Fruit fly (Drosophila melanogaster) whole organism, embryonic: ENCODE results near the gene Pif1A.
A peak's percentile ranks its signal among the peaks of the same experiment; 100 is the strongest.

Experiments
- Abd-B ChIP-seq: fragments of 200-800 bp; sonication (Bioruptor generic); optimal IDR thresholded peaks from 2 replicates; lab custom pipeline; 2018; ENCODE audit warnings: missing biosample characterization, mild to moderate bottlenecking, missing genetic modification characterization, moderate library complexity
- Asciz ChIP-seq: fragments of 200-800 bp; sonication (Bioruptor generic); optimal IDR thresholded peaks from 2 replicates; lab custom pipeline; 2017; ENCODE audit warnings: missing biosample characterization, mild to moderate bottlenecking, missing genetic modification characterization, missing genetic modification reagents
- BEAF-32 ChIP-seq: fragments of 200-800 bp; sonication (Bioruptor generic); optimal IDR thresholded peaks from 3 replicates; lab custom pipeline; 2017; ENCODE audit warnings: missing biosample characterization, missing genetic modification characterization, mild to moderate bottlenecking, moderate library complexity, missing genetic modification reagents
- BtbVII ChIP-seq: fragments of 200-800 bp; sonication (Bioruptor generic); optimal IDR thresholded peaks from 3 replicates; lab custom pipeline; 2017; ENCODE audit warnings: missing biosample characterization, mild to moderate bottlenecking, missing genetic modification characterization
- CG10209 ChIP-seq: fragments of 200-800 bp; sonication (Bioruptor generic); optimal IDR thresholded peaks from 3 replicates; lab custom pipeline; 2017; ENCODE audit warnings: missing biosample characterization, mild to moderate bottlenecking, missing genetic modification characterization, missing genetic modification reagents
- CG12155 ChIP-seq: fragments of 200-800 bp; sonication (Bioruptor generic); optimal IDR thresholded peaks from 3 replicates; lab custom pipeline; 2016; ENCODE audit warnings: missing biosample characterization, missing genetic modification characterization
- CG12219 ChIP-seq: fragments of 200-800 bp; sonication (Bioruptor generic); optimal IDR thresholded peaks from 3 replicates; lab custom pipeline; 2018; ENCODE audit warnings: missing biosample characterization, mild to moderate bottlenecking, missing genetic modification characterization
- CG12299 ChIP-seq: fragments of 200-800 bp; sonication (Bioruptor generic); optimal IDR thresholded peaks from 2 replicates; lab custom pipeline; 2018; ENCODE audit warnings: missing biosample characterization, mild to moderate bottlenecking, missing genetic modification characterization
- CG12659 ChIP-seq: fragments of 200-800 bp; sonication (Bioruptor generic); optimal IDR thresholded peaks from 3 replicates; lab custom pipeline; 2017; ENCODE audit warnings: mild to moderate bottlenecking, missing biosample characterization, missing genetic modification reagents, missing genetic modification characterization
- CG13287 ChIP-seq: fragments of 200-800 bp; sonication (Bioruptor generic); IDR thresholded peaks from 2 replicates; pipeline ENCODE4 v1.3.6; 2022; ENCODE audit warnings: missing biosample characterization, missing genetic modification characterization; ENCODE audit not compliant: partially characterized antibody
- CG13775 ChIP-seq: fragments of 200-800 bp; sonication (Bioruptor generic); optimal IDR thresholded peaks from 3 replicates; lab custom pipeline; 2017; ENCODE audit warnings: missing biosample characterization, mild to moderate bottlenecking, missing genetic modification characterization
- CG16815 ChIP-seq: fragments of 200-800 bp; sonication (Bioruptor generic); optimal IDR thresholded peaks from 3 replicates; lab custom pipeline; 2017; ENCODE audit warnings: missing biosample characterization, mild to moderate bottlenecking, missing genetic modification characterization
- CG18262 ChIP-seq: fragments of 200-800 bp; optimal IDR thresholded peaks from 3 replicates; lab custom pipeline; 2019; ENCODE audit warnings: missing biosample characterization, mild to moderate bottlenecking, missing genetic modification characterization, moderate library complexity
- CG18476 ChIP-seq: fragments of 200-800 bp; sonication (Bioruptor generic); optimal IDR thresholded peaks from 2 replicates; lab custom pipeline; 2016; ENCODE audit warnings: missing biosample characterization, mild to moderate bottlenecking, missing genetic modification characterization
- CG30020 ChIP-seq: fragments of 200-800 bp; optimal IDR thresholded peaks from 2 replicates; lab custom pipeline; 2019; ENCODE audit warnings: missing biosample characterization, mild to moderate bottlenecking, missing genetic modification characterization, moderate library complexity
- CG31365 ChIP-seq: fragments of 200-800 bp; sonication (Bioruptor generic); optimal IDR thresholded peaks from 2 replicates; lab custom pipeline; 2018; ENCODE audit warnings: missing biosample characterization, mild to moderate bottlenecking, missing genetic modification characterization
- CG33557 ChIP-seq: fragments of 200-800 bp; sonication (Bioruptor generic); optimal IDR thresholded peaks from 2 replicates; lab custom pipeline; 2019; ENCODE audit warnings: missing biosample characterization, mild to moderate bottlenecking, missing genetic modification characterization, moderate library complexity
- CG4707 ChIP-seq: fragments of 200-800 bp; sonication (Bioruptor generic); optimal IDR thresholded peaks from 2 replicates; lab custom pipeline; 2018; ENCODE audit warnings: missing biosample characterization, mild to moderate bottlenecking, missing genetic modification characterization, moderate library complexity
- CG5953 ChIP-seq: fragments of 200-800 bp; sonication (Bioruptor generic); IDR thresholded peaks from 2 replicates; pipeline ENCODE4 v1.3.6; 2022; ENCODE audit warnings: missing biosample characterization, missing genetic modification characterization
- CG7745 ChIP-seq: fragments of 200-800 bp; sonication (Bioruptor generic); optimal IDR thresholded peaks from 2 replicates; lab custom pipeline; 2018; ENCODE audit warnings: missing biosample characterization, mild to moderate bottlenecking, missing genetic modification characterization, moderate library complexity
- CTCF ChIP-seq: fragments of 200-800 bp; sonication (Bioruptor generic); optimal IDR thresholded peaks from 2 replicates; lab custom pipeline; 2017; ENCODE audit warnings: missing biosample characterization, mild to moderate bottlenecking, missing genetic modification characterization, moderate library complexity
- D ChIP-seq, 2 experiments: fragments of 200-800 bp in 1 of 2; fragments of >200 bp in 1 of 2; sonication (Bioruptor generic) in 1 of 2; optimal IDR thresholded peaks; 2 replicates in 1 of 2; 3 replicates in 1 of 2; lab custom pipeline; 2017; ENCODE audit warnings: mild to moderate bottlenecking in 1 of 2, missing biosample characterization in 1 of 2, missing genetic modification characterization in 1 of 2, missing genetic modification reagents in 1 of 2
- Dek ChIP-seq: fragments of 200-800 bp; sonication (Bioruptor generic); optimal IDR thresholded peaks from 3 replicates; lab custom pipeline; 2019; ENCODE audit warnings: missing biosample characterization, mild to moderate bottlenecking, missing genetic modification characterization, moderate library complexity
- Doc3 ChIP-seq: fragments of 200-800 bp; sonication (Bioruptor generic); IDR thresholded peaks from 3 replicates; pipeline ENCODE4 v1.3.6; 2022; ENCODE audit warnings: missing biosample characterization, missing genetic modification characterization; ENCODE audit not compliant: partially characterized antibody
- HmgZ ChIP-seq: fragments of 200-800 bp; sonication (Bioruptor generic); optimal IDR thresholded peaks from 2 replicates; lab custom pipeline; 2018; ENCODE audit warnings: missing biosample characterization, mild to moderate bottlenecking, missing genetic modification characterization
- Hr39 ChIP-seq: fragments of >200 bp; optimal IDR thresholded peaks from 2 replicates; lab custom pipeline; 2017
- Lim3 ChIP-seq: fragments of 200-800 bp; sonication (Bioruptor generic); IDR thresholded peaks from 2 replicates; pipeline ENCODE4 v1.3.6; 2022; ENCODE audit warnings: missing biosample characterization, missing genetic modification characterization
- Lpt ChIP-seq: fragments of >200 bp; optimal IDR thresholded peaks from 2 replicates; lab custom pipeline; 2018; ENCODE audit warnings: missing biosample characterization, missing genetic modification characterization
- PHDP ChIP-seq: fragments of 200-800 bp; sonication (Bioruptor generic); optimal IDR thresholded peaks from 3 replicates; lab custom pipeline; 2018; ENCODE audit warnings: missing biosample characterization, mild to moderate bottlenecking, missing genetic modification characterization, moderate library complexity
- Sin3A ChIP-seq: fragments of >200 bp; optimal IDR thresholded peaks from 2 replicates; lab custom pipeline; 2018
- Ssrp ChIP-seq: fragments of 200-800 bp; sonication (Bioruptor generic); optimal IDR thresholded peaks from 2 replicates; lab custom pipeline; 2018; ENCODE audit warnings: missing biosample characterization, mild to moderate bottlenecking, missing genetic modification characterization, moderate library complexity
- abd-A ChIP-seq: fragments of 200-800 bp; sonication (Bioruptor generic); optimal IDR thresholded peaks from 3 replicates; lab custom pipeline; 2019; ENCODE audit warnings: missing biosample characterization, mild to moderate bottlenecking, missing genetic modification characterization, moderate library complexity
- amos ChIP-seq: fragments of 200-800 bp; sonication (Bioruptor generic); IDR thresholded peaks from 2 replicates; pipeline ENCODE4 v1.3.6; 2022; ENCODE audit warnings: missing biosample characterization, missing genetic modification characterization; ENCODE audit not compliant: partially characterized antibody
- ap ChIP-seq: fragments of 200-800 bp; sonication (Bioruptor generic); IDR thresholded peaks from 2 replicates; pipeline ENCODE4 v1.3.6; 2022; ENCODE audit warnings: missing biosample characterization, missing genetic modification characterization
- bowl ChIP-seq: fragments of 200-800 bp; sonication (Bioruptor generic); IDR thresholded peaks from 2 replicates; pipeline ENCODE4 v1.3.6; 2022; ENCODE audit warnings: missing biosample characterization, missing genetic modification characterization
- fd96Cb ChIP-seq: fragments of 200-800 bp; sonication (Bioruptor generic); optimal IDR thresholded peaks from 2 replicates; lab custom pipeline; 2018; ENCODE audit warnings: missing biosample characterization, mild to moderate bottlenecking, missing genetic modification characterization, moderate library complexity
- gfzf ChIP-seq: fragments of 200-800 bp; sonication (Bioruptor generic); optimal IDR thresholded peaks from 2 replicates; lab custom pipeline; 2016; ENCODE audit warnings: missing biosample characterization, mild to moderate bottlenecking, missing genetic modification characterization, moderate library complexity
- grau ChIP-seq: fragments of 200-800 bp; optimal IDR thresholded peaks from 3 replicates; lab custom pipeline; 2019; ENCODE audit warnings: missing biosample characterization, mild to moderate bottlenecking, missing genetic modification characterization, moderate library complexity
- grn ChIP-seq: fragments of 200-800 bp; sonication (Bioruptor generic); optimal IDR thresholded peaks from 3 replicates; lab custom pipeline; 2017; ENCODE audit warnings: missing biosample characterization, missing genetic modification characterization
- knrl ChIP-seq: fragments of 200-800 bp; sonication (Bioruptor generic); IDR thresholded peaks from 3 replicates; pipeline ENCODE4 v1.3.6; 2022; ENCODE audit warnings: missing biosample characterization, missing genetic modification characterization; ENCODE audit not compliant: partially characterized antibody
- lov ChIP-seq, 2 experiments: fragments of 200-800 bp in 1 of 2; fragments of >200 bp in 1 of 2; sonication (Bioruptor generic) in 1 of 2; IDR thresholded peaks in 1 of 2; optimal IDR thresholded peaks in 1 of 2; 2 replicates in 1 of 2; 3 replicates in 1 of 2; pipeline versions ENCODE4 v1.3.6 to Lab custom; 2017 to 2022; ENCODE audit warnings: missing biosample characterization in 1 of 2, missing genetic modification characterization in 1 of 2
- mld ChIP-seq: fragments of 200-800 bp; sonication (Bioruptor generic); IDR thresholded peaks from 3 replicates; pipeline ENCODE4 v1.3.6; 2022; ENCODE audit warnings: missing biosample characterization, missing genetic modification characterization; ENCODE audit not compliant: partially characterized antibody
- nmo ChIP-seq: fragments of 200-800 bp; sonication (Bioruptor generic); optimal IDR thresholded peaks from 2 replicates; lab custom pipeline; 2018; ENCODE audit warnings: missing biosample characterization, mild to moderate bottlenecking, missing genetic modification characterization, moderate library complexity
- pho ChIP-seq: fragments of 200-800 bp; sonication (Bioruptor generic); optimal IDR thresholded peaks from 2 replicates; lab custom pipeline; 2016; ENCODE audit warnings: missing biosample characterization, missing genetic modification characterization
- repo ChIP-seq: fragments of 200-800 bp; sonication (Bioruptor generic); optimal IDR thresholded peaks from 2 replicates; lab custom pipeline; 2016; ENCODE audit warnings: missing biosample characterization, missing genetic modification characterization
- sug ChIP-seq: fragments of 200-800 bp; optimal IDR thresholded peaks from 2 replicates; lab custom pipeline; 2019; ENCODE audit warnings: missing biosample characterization, mild to moderate bottlenecking, missing genetic modification characterization, moderate library complexity
- tap ChIP-seq: fragments of 200-800 bp; optimal IDR thresholded peaks from 3 replicates; lab custom pipeline; 2019; ENCODE audit warnings: missing biosample characterization, mild to moderate bottlenecking, missing genetic modification characterization, moderate library complexity
- twi ChIP-seq: fragments of 200-800 bp; optimal IDR thresholded peaks from 2 replicates; lab custom pipeline; 2019; ENCODE audit warnings: missing biosample characterization, mild to moderate bottlenecking, missing genetic modification characterization, moderate library complexity
- zen2 ChIP-seq: fragments of 200-800 bp; sonication (Bioruptor generic); IDR thresholded peaks from 3 replicates; pipeline ENCODE4 v1.3.6; 2022; ENCODE audit warnings: missing biosample characterization, missing genetic modification characterization; ENCODE audit not compliant: partially characterized antibody
- zfh2 ChIP-seq: fragments of 200-800 bp; sonication (Bioruptor generic); optimal IDR thresholded peaks from 2 replicates; lab custom pipeline; 2016; ENCODE audit warnings: missing biosample characterization, missing genetic modification characterization

The Pif1A gene

dm6 chr3R:8746354-8746753 is 54.6 kb downstream of the Pif1A start (continued):
- TF ChIP-seq Hr39 (no peak), CG12155 (GFP tag; lab: Kevin White, UChicago) (peak; percentile 29), BEAF-32 (GFP tag; lab: Kevin White, UChicago) (no peak), bowl (GFP tag; lab: Robert Waterston, UW) (no peak), repo (GFP tag; lab: Kevin White, UChicago) (no peak), knrl (GFP tag; lab: Robert Waterston, UW) (no peak), lov (optimal IDR thresholded peaks at IDR 0.05; lab: Kevin White, UChicago) (no peak), lov (GFP tag; IDR thresholded peaks at IDR 0.05; lab: Robert Waterston, UW) (no peak), CG18262 (tag; lab: Kevin White, UChicago) (peak; percentile 75), tap (tag; lab: Kevin White, UChicago) (peak; percentile 37), CG5953 (GFP tag; lab: Robert Waterston, UW) (no peak; the same call in 1 of the 2 replicates), CG10209 (GFP tag; lab: Kevin White, UChicago) (peak; percentile 53), gfzf (GFP tag; lab: Kevin White, UChicago) (no peak), PHDP (tag; lab: Kevin White, UChicago) (peak; percentile 76), BtbVII (no peak), fd96Cb (tag; lab: Kevin White, UChicago) (peak; percentile 44), zfh2 (GFP tag; lab: Kevin White, UChicago) (no peak), CG13775 (peak; percentile 59), CG31365 (tag; lab: Kevin White, UChicago) (no peak), Abd-B (GFP tag; lab: Kevin White, UChicago) (no peak), CG12299 (tag; lab: Kevin White, UChicago) (peak; percentile 30), pho (no peak), CG16815 (GFP tag; lab: Kevin White, UChicago) (peak; percentile 10), Lpt (no peak), Doc3 (GFP tag; lab: Robert Waterston, UW) (no peak), Dek (peak; percentile 37), CG13287 (GFP tag; lab: Robert Waterston, UW) (no peak), CG12659 (GFP tag; lab: Kevin White, UChicago) (peak; percentile 23), grau (tag; lab: Kevin White, UChicago) (peak; percentile 73), CG7745 (tag; lab: Kevin White, UChicago) (no peak), zen2 (GFP tag; lab: Robert Waterston, UW) (no peak), Asciz (GFP tag; lab: Kevin White, UChicago) (peak; percentile 58), mld (no peak), sug (tag; lab: Kevin White, UChicago) (no peak), CTCF (GFP tag; lab: Kevin White, UChicago) (no peak), CG33557 (GFP tag; lab: Kevin White, UChicago) (no peak), twi (tag; lab: Kevin White, UChicago) (no peak), Lim3 (GFP tag; lab: Robert Waterston, UW) (no peak), amos (GFP tag; lab: Robert Waterston, UW) (no peak), grn (GFP tag; lab: Kevin White, UChicago) (no peak), CG18476 (GFP tag; lab: Kevin White, UChicago) (peak; percentile 44), CG30020 (tag; lab: Kevin White, UChicago) (no peak), CG4707 (GFP tag; lab: Kevin White, UChicago) (peak; percentile 28), Sin3A (lab: Kevin White, UChicago) (no peak), Ssrp (tag; lab: Kevin White, UChicago) (peak; percentile 72), D (optimal IDR thresholded peaks at IDR 0.05; lab: Kevin White, UChicago) (no peak), D (GFP tag; optimal IDR thresholded peaks at IDR 0.05; lab: Kevin White, UChicago) (peak; percentile 38), CG12219 (GFP tag; lab: Kevin White, UChicago) (peak; percentile 15), abd-A (tag; lab: Kevin White, UChicago) (no peak), ap (peak; percentile 64), nmo (GFP tag; lab: Kevin White, UChicago) (peak; percentile 70), HmgZ (tag; lab: Kevin White, UChicago) (peak; percentile 1)
